Worm (Caenorhabditis elegans): Measurements from ENCODE around the gene fbxa-131.

Gene fbxa-131

ce11 chrV:19722881-19723280, 15.3 kb upstream of the fbxa-131 start:
- TF ChIP-seq C34F6.9 (tag; optimal IDR thresholded peaks at IDR 0.05): no peak
- no peak for TF ChIP-seq fos-1 (tag; optimal IDR thresholded peaks at IDR 0.05)
- TF ChIP-seq gmeb-1 (tag; optimal IDR thresholded peaks at IDR 0.05): peak; percentile 7
- TF ChIP-seq ama-1 (optimal IDR thresholded peaks at IDR 0.05): no peak
- peak; percentile 25 for TF ChIP-seq lin-13 (GFP tag; optimal IDR thresholded peaks at IDR 0.05)
- TF ChIP-seq nhr-6 (tag; optimal IDR thresholded peaks at IDR 0.05): no peak
- TF ChIP-seq ztf-11 (tag; optimal IDR thresholded peaks at IDR 0.05): no peak
- TF ChIP-seq unc-62 (GFP tag; optimal IDR thresholded peaks at IDR 0.05): no peak
- no peak for TF ChIP-seq sma-9 (GFP tag; optimal IDR thresholded peaks at IDR 0.05)
- no peak for TF ChIP-seq sma-9 (tag; optimal IDR thresholded peaks at IDR 0.05)
- no peak for TF ChIP-seq alr-1 (tag; optimal IDR thresholded peaks at IDR 0.05)
- no peak for TF ChIP-seq blmp-1 (tag; optimal IDR thresholded peaks at IDR 0.05; ENCODE audit: insufficient read depth)
- TF ChIP-seq lin-11 (tag; optimal IDR thresholded peaks at IDR 0.05): peak; percentile 7
- TF ChIP-seq egl-27 (tag; optimal IDR thresholded peaks at IDR 0.05): no peak
- no peak for TF ChIP-seq ztf-1 (GFP tag; conservative IDR thresholded peaks at IDR 0.05)
- no peak for TF ChIP-seq skn-1 (tag; optimal IDR thresholded peaks at IDR 0.05)
- TF ChIP-seq zag-1 (tag; optimal IDR thresholded peaks at IDR 0.05): no peak
- no peak for TF ChIP-seq mab-5 (tag; optimal IDR thresholded peaks at IDR 0.05)

DNA sequence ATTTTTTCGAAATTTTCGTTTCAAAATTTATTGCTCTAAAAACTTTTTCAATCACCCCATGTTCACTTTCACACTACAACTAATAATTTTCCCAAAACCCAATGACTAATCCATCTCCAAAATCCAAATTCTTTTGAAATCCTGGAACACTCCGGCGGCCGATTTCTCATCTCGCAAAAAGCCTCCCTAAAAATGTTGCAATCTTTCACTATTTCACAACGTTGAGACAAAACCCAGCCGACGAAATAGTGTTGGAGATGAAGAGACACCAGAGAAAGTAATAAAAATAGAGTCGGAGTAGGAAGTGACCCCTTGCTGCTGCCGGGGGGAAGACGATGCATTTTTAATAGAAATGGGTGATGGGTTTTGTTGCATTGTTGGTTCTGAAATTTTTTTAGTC, 13.6 kb upstream of the fbxa-131 start:
- TF ChIP-seq elt-1 (tag; optimal IDR thresholded peaks at IDR 0.05) (no peak), nhr-77 (tag; optimal IDR thresholded peaks at IDR 0.05) (no peak), sem-4 (tag; optimal IDR thresholded peaks at IDR 0.05) (no peak), unc-55 (GFP tag; optimal IDR thresholded peaks at IDR 0.05) (peak; percentile 9), ztf-11 (tag; optimal IDR thresholded peaks at IDR 0.05) (peak; percentile 5), ztf-4 (tag; optimal IDR thresholded peaks at IDR 0.05) (no peak)

- TF ChIP-seq lin-13 (GFP tag; optimal IDR thresholded peaks at IDR 0.05) (peak; percentile 54), egl-27 (tag; optimal IDR thresholded peaks at IDR 0.05) (no peak)
Observed at ce11 chrV:19727990-19728389, 10.2 kb upstream of the fbxa-131 start.

DNA sequence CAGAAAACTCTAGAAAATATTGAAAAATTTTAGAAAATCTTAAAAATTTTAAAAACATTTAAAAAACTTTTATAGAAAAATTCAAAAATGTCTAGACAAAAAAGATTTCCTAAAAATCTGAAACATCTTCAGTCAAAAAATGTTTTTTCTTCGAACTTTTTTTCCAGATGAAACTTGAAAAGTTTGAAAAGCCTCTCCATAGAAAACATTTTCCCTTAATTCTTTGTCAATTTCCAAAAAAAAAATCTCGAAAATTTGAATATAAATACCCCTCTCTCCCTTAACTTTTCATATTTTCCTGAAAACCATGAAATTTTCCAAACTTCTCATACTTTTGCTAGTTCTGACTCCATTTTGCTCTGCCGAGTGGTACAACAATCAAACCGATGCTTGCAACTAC, 9.5 kb upstream of the fbxa-131 start, which contains the start of gene Y116F11A.3:
TSS of gene Y116F11A.3 (plus strand) at position 301 of the 400 bp plus-strand sequence.
- no peak for TF ChIP-seq fos-1 (tag; optimal IDR thresholded peaks at IDR 0.05)
- TF ChIP-seq zag-1 (tag; optimal IDR thresholded peaks at IDR 0.05): no peak
- TF ChIP-seq elt-3 (tag; optimal IDR thresholded peaks at IDR 0.05): no peak
- TF ChIP-seq unc-39 (tag; optimal IDR thresholded peaks at IDR 0.05): no peak
- no peak for TF ChIP-seq ztf-1 (GFP tag; conservative IDR thresholded peaks at IDR 0.05)
- no peak for TF ChIP-seq alr-1 (tag; optimal IDR thresholded peaks at IDR 0.05)
- no peak for TF ChIP-seq mbf-1 (tag; optimal IDR thresholded peaks at IDR 0.05)
- no peak for TF ChIP-seq mab-5 (tag; optimal IDR thresholded peaks at IDR 0.05)
- no peak for TF ChIP-seq ZK546.5 (tag; optimal IDR thresholded peaks at IDR 0.05)
- TF ChIP-seq ama-1 (optimal IDR thresholded peaks at IDR 0.05): no peak
- TF ChIP-seq sem-4 (tag; optimal IDR thresholded peaks at IDR 0.05): no peak
- no peak for TF ChIP-seq unc-55 (GFP tag; optimal IDR thresholded peaks at IDR 0.05)
- TF ChIP-seq gmeb-1 (tag; optimal IDR thresholded peaks at IDR 0.05): no peak
- TF ChIP-seq egl-27 (tag; optimal IDR thresholded peaks at IDR 0.05): no peak
- no peak for TF ChIP-seq sma-9 (GFP tag; optimal IDR thresholded peaks at IDR 0.05)
- no peak for TF ChIP-seq sma-9 (tag; optimal IDR thresholded peaks at IDR 0.05)
- no peak for TF ChIP-seq nhr-77 (tag; optimal IDR thresholded peaks at IDR 0.05)

ce11 chrV:19730280-19730679, 7.9 kb upstream of the fbxa-131 start, which contains the start of gene Y116F11A.1:
Gene Y116F11A.1 (plus strand): TSS chrV:19730580.
- no peak for TF ChIP-seq C34F6.9 (tag; optimal IDR thresholded peaks at IDR 0.05)
- TF ChIP-seq fos-1 (tag; optimal IDR thresholded peaks at IDR 0.05): no peak
- TF ChIP-seq lsy-2 (tag; optimal IDR thresholded peaks at IDR 0.05): no peak
- TF ChIP-seq nhr-23 (tag; optimal IDR thresholded peaks at IDR 0.05): no peak
- no peak for TF ChIP-seq sma-9 (GFP tag; optimal IDR thresholded peaks at IDR 0.05)
- no peak for TF ChIP-seq sma-9 (tag; optimal IDR thresholded peaks at IDR 0.05)
- TF ChIP-seq unc-55 (GFP tag; optimal IDR thresholded peaks at IDR 0.05): no peak
- TF ChIP-seq skn-1 (tag; optimal IDR thresholded peaks at IDR 0.05): no peak
- no peak for TF ChIP-seq snpc-4 (tag; optimal IDR thresholded peaks at IDR 0.05)
- no peak for TF ChIP-seq alr-1 (tag; optimal IDR thresholded peaks at IDR 0.05)
- no peak for TF ChIP-seq F13H6.1 (tag; optimal IDR thresholded peaks at IDR 0.05)
- TF ChIP-seq sem-4 (tag; optimal IDR thresholded peaks at IDR 0.05): no peak
- TF ChIP-seq lin-11 (tag; optimal IDR thresholded peaks at IDR 0.05): no peak

- no peak for TF ChIP-seq sma-3 (GFP tag; optimal IDR thresholded peaks at IDR 0.05)
- TF ChIP-seq lin-13 (GFP tag; optimal IDR thresholded peaks at IDR 0.05): no peak
- no peak for TF ChIP-seq unc-55 (GFP tag; optimal IDR thresholded peaks at IDR 0.05)
- no peak for TF ChIP-seq lsy-2 (tag; optimal IDR thresholded peaks at IDR 0.05)
- TF ChIP-seq snpc-4 (tag; optimal IDR thresholded peaks at IDR 0.05): no peak
- TF ChIP-seq R02D3.7 (tag; optimal IDR thresholded peaks at IDR 0.05): no peak
- TF ChIP-seq ceh-16 (tag; optimal IDR thresholded peaks at IDR 0.05): no peak
- no peak for TF ChIP-seq Y55F3AM.14 (GFP tag; optimal IDR thresholded peaks at IDR 0.05)
- no peak for TF ChIP-seq nhr-237 (tag; optimal IDR thresholded peaks at IDR 0.05)
- no peak for TF ChIP-seq egl-27 (tag; optimal IDR thresholded peaks at IDR 0.05)
- no peak for TF ChIP-seq dmd-4 (tag; optimal IDR thresholded peaks at IDR 0.05)
Observed at ce11 chrV:19733728-19734127, 4.5 kb upstream of the fbxa-131 start.
